Fruit fly (Drosophila melanogaster) whole organism, embryonic: ENCODE data around the gene CG34268.
A peak's percentile ranks its signal among the peaks of the same experiment; 100 is the strongest.

Experiments used
- Atf6 ChIP-seq: fragments of 200-800 bp; sonication (Bioruptor generic); IDR thresholded peaks from 2 replicates; pipeline ENCODE4 v1.3.6; 2022; ENCODE audit warnings: missing biosample characterization, missing genetic modification characterization
- Awh ChIP-seq: fragments of 200-800 bp; sonication (Bioruptor generic); IDR thresholded peaks from 2 replicates; pipeline ENCODE4, ENCODE4 v1.3.6; 2022; ENCODE audit warnings: missing biosample characterization, missing genetic modification characterization
- CG10366 ChIP-seq: fragments of 200-800 bp; sonication (Bioruptor generic); IDR thresholded peaks from 2 replicates; pipeline ENCODE4 v1.3.6; 2022; ENCODE audit warnings: missing biosample characterization, missing genetic modification characterization
- CG10979 ChIP-seq: fragments of 200-800 bp; sonication (Bioruptor generic); optimal IDR thresholded peaks from 2 replicates; lab custom pipeline; 2018; ENCODE audit warnings: missing biosample characterization, mild to moderate bottlenecking, missing genetic modification characterization, moderate library complexity
- CG11247 ChIP-seq: fragments of 200-800 bp; sonication (Bioruptor generic); IDR thresholded peaks from 2 replicates; pipeline ENCODE4 v1.3.6; 2022; ENCODE audit warnings: missing biosample characterization, missing genetic modification characterization
- CG12071 ChIP-seq: fragments of 200-800 bp; sonication (Bioruptor generic); optimal IDR thresholded peaks from 3 replicates; lab custom pipeline; 2018; ENCODE audit warnings: missing biosample characterization, mild to moderate bottlenecking, missing genetic modification characterization
- CG12299 ChIP-seq: fragments of 200-800 bp; sonication (Bioruptor generic); optimal IDR thresholded peaks from 2 replicates; lab custom pipeline; 2018; ENCODE audit warnings: missing biosample characterization, mild to moderate bottlenecking, missing genetic modification characterization
- CG13894 ChIP-seq: fragments of 200-800 bp; sonication (Bioruptor generic); optimal IDR thresholded peaks from 3 replicates; lab custom pipeline; 2018; ENCODE audit warnings: missing biosample characterization, mild to moderate bottlenecking, missing genetic modification characterization, moderate library complexity
- CG15479 ChIP-seq: fragments of 200-800 bp; sonication (Bioruptor generic); optimal IDR thresholded peaks from 3 replicates; lab custom pipeline; 2019; ENCODE audit warnings: missing biosample characterization, mild to moderate bottlenecking, missing genetic modification characterization, moderate library complexity
- CG18764 ChIP-seq: fragments of 200-800 bp; sonication (Bioruptor generic); optimal IDR thresholded peaks from 3 replicates; lab custom pipeline; 2016; ENCODE audit warnings: missing biosample characterization, missing genetic modification characterization
- CG2678 ChIP-seq: fragments of 200-800 bp; sonication (Bioruptor generic); optimal IDR thresholded peaks from 3 replicates; lab custom pipeline; 2019; ENCODE audit warnings: missing biosample characterization, mild to moderate bottlenecking, missing genetic modification characterization, moderate library complexity
- CG2712 ChIP-seq: fragments of 200-800 bp; optimal IDR thresholded peaks from 3 replicates; lab custom pipeline; 2019; ENCODE audit warnings: missing biosample characterization, mild to moderate bottlenecking, missing genetic modification characterization, moderate library complexity
- CG30020 ChIP-seq: fragments of 200-800 bp; optimal IDR thresholded peaks from 2 replicates; lab custom pipeline; 2019; ENCODE audit warnings: missing biosample characterization, mild to moderate bottlenecking, missing genetic modification characterization, moderate library complexity
- CG31388 ChIP-seq: fragments of 200-800 bp; sonication (Bioruptor generic); optimal IDR thresholded peaks from 2 replicates; lab custom pipeline; 2016; ENCODE audit warnings: missing biosample characterization, missing genetic modification characterization
- CG7963 ChIP-seq: fragments of 200-800 bp; sonication (Bioruptor generic); IDR thresholded peaks from 3 replicates; pipeline ENCODE4 v1.3.6; 2022; ENCODE audit warnings: missing biosample characterization, missing genetic modification characterization; ENCODE audit not compliant: partially characterized antibody
- Camta ChIP-seq: fragments of 200-800 bp; sonication (Bioruptor generic); optimal IDR thresholded peaks from 2 replicates; lab custom pipeline; 2016; ENCODE audit warnings: missing biosample characterization, missing genetic modification characterization
- Dip3 ChIP-seq: fragments of 200-800 bp; sonication (Bioruptor generic); optimal IDR thresholded peaks from 3 replicates; lab custom pipeline; 2016; ENCODE audit warnings: missing biosample characterization, missing genetic modification characterization
- E2f2 ChIP-seq: fragments of 200-800 bp; sonication (Bioruptor generic); IDR thresholded peaks from 2 replicates; pipeline ENCODE4 v1.3.6; 2022; ENCODE audit warnings: missing biosample characterization, missing genetic modification characterization
- Eip74EF ChIP-seq, 2 experiments: fragments of 200-800 bp in 1 of 2; fragments of >200 bp in 1 of 2; sonication (Bioruptor generic) in 1 of 2; optimal IDR thresholded peaks; 2 replicates each; lab custom pipeline; 2017 to 2019; ENCODE audit warnings: missing biosample characterization in 2 of 2, missing genetic modification characterization in 2 of 2, mild to moderate bottlenecking in 1 of 2, moderate library complexity in 1 of 2
- MTF-1 ChIP-seq: fragments of 200-800 bp; sonication (Bioruptor generic); optimal IDR thresholded peaks from 2 replicates; lab custom pipeline; 2018; ENCODE audit warnings: missing biosample characterization, mild to moderate bottlenecking, missing genetic modification characterization, borderline replicate concordance
- Med ChIP-seq: fragments of 200-800 bp; sonication (Bioruptor generic); peaks from one replicate; lab custom pipeline; 2016; ENCODE audit warnings: missing biosample characterization, missing genetic modification characterization, mild to moderate bottlenecking, inconsistent platforms, moderate library complexity
- NC2α ChIP-seq: fragments of 200-800 bp; sonication (Bioruptor generic); optimal IDR thresholded peaks from 2 replicates; lab custom pipeline; 2016; ENCODE audit warnings: missing biosample characterization, missing genetic modification characterization
- Opbp ChIP-seq: fragments of 200-800 bp; sonication (Bioruptor generic); IDR thresholded peaks from 3 replicates; pipeline ENCODE4 v1.3.6; 2022; ENCODE audit warnings: missing biosample characterization, missing genetic modification characterization; ENCODE audit not compliant: partially characterized antibody
- Rx ChIP-seq: fragments of 200-800 bp; sonication (Bioruptor generic); IDR thresholded peaks from 2 replicates; pipeline ENCODE4 v1.3.6; 2022; ENCODE audit warnings: missing biosample characterization, missing genetic modification characterization
- Spps ChIP-seq: fragments of 200-800 bp; sonication (Bioruptor generic); optimal IDR thresholded peaks from 2 replicates; lab custom pipeline; 2018; ENCODE audit warnings: missing biosample characterization, mild to moderate bottlenecking, missing genetic modification characterization
- Stat92E ChIP-seq, 3 experiments: fragments of >200 bp in 2 of 3; fragments of 200-800 bp in 1 of 3; sonication (Bioruptor generic) in 1 of 3; optimal IDR thresholded peaks; 2 replicates each; lab custom pipeline; 2017 to 2019; ENCODE audit warnings: missing biosample characterization in 3 of 3, missing genetic modification characterization in 3 of 3, mild to moderate bottlenecking in 1 of 3, moderate library complexity in 1 of 3
- amos ChIP-seq: fragments of 200-800 bp; sonication (Bioruptor generic); IDR thresholded peaks from 2 replicates; pipeline ENCODE4 v1.3.6; 2022; ENCODE audit warnings: missing biosample characterization, missing genetic modification characterization; ENCODE audit not compliant: partially characterized antibody
- cg ChIP-seq: fragments of 200-800 bp; sonication (Bioruptor generic); optimal IDR thresholded peaks from 3 replicates; lab custom pipeline; 2019; ENCODE audit warnings: missing biosample characterization, mild to moderate bottlenecking, missing genetic modification characterization, moderate library complexity
- chm ChIP-seq: fragments of 200-800 bp; sonication (Bioruptor generic); IDR thresholded peaks from 2 replicates; pipeline ENCODE4 v1.3.6; 2022; ENCODE audit warnings: missing biosample characterization, missing genetic modification characterization
- ci ChIP-seq: fragments of 200-800 bp; sonication (Bioruptor generic); IDR thresholded peaks from 3 replicates; pipeline ENCODE4 v1.3.6; 2022; ENCODE audit warnings: missing biosample characterization, missing genetic modification characterization
- crc ChIP-seq: fragments of 200-800 bp; sonication (Bioruptor generic); optimal IDR thresholded peaks from 2 replicates; lab custom pipeline; 2016; ENCODE audit warnings: missing biosample characterization, missing genetic modification characterization
- crol ChIP-seq: fragments of 200-800 bp; sonication (Bioruptor generic); IDR thresholded peaks from 2 replicates; pipeline ENCODE4 v1.3.6; 2022; ENCODE audit warnings: missing biosample characterization, missing genetic modification characterization
- dysf ChIP-seq: fragments of 200-800 bp; sonication (Bioruptor generic); IDR thresholded peaks from 3 replicates; pipeline ENCODE4 v1.3.6; 2022; ENCODE audit warnings: missing biosample characterization, missing genetic modification characterization
- gcm ChIP-seq: fragments of 200-800 bp; sonication (Bioruptor generic); optimal IDR thresholded peaks from 2 replicates; lab custom pipeline; 2019; ENCODE audit warnings: missing biosample characterization, mild to moderate bottlenecking, missing genetic modification characterization, moderate library complexity
- hbn ChIP-seq: fragments of 200-800 bp; sonication (Bioruptor generic); IDR thresholded peaks from 2 replicates; pipeline ENCODE4 v1.3.6; 2022; ENCODE audit warnings: missing biosample characterization, missing genetic modification characterization; ENCODE audit not compliant: partially characterized antibody
- kah ChIP-seq: fragments of 200-800 bp; sonication (Bioruptor generic); optimal IDR thresholded peaks from 2 replicates; lab custom pipeline; 2018; ENCODE audit warnings: missing biosample characterization, mild to moderate bottlenecking, missing genetic modification characterization
- mld ChIP-seq: fragments of 200-800 bp; sonication (Bioruptor generic); IDR thresholded peaks from 3 replicates; pipeline ENCODE4 v1.3.6; 2022; ENCODE audit warnings: missing biosample characterization, missing genetic modification characterization; ENCODE audit not compliant: partially characterized antibody
- nom ChIP-seq: fragments of 200-800 bp; sonication (Bioruptor generic); optimal IDR thresholded peaks from 2 replicates; lab custom pipeline; 2017; ENCODE audit warnings: missing biosample characterization, missing genetic modification characterization, mild to moderate bottlenecking, moderate library complexity, missing genetic modification reagents
- peb ChIP-seq: fragments of 200-800 bp; sonication (Bioruptor generic); IDR thresholded peaks from 2 replicates; pipeline ENCODE4 v1.3.6; 2022; ENCODE audit warnings: missing biosample characterization, missing genetic modification characterization
- pfk ChIP-seq: fragments of 200-800 bp; sonication (Bioruptor generic); optimal IDR thresholded peaks from 2 replicates; lab custom pipeline; 2018; ENCODE audit warnings: missing biosample characterization, mild to moderate bottlenecking, missing genetic modification characterization, moderate library complexity
- ranshi ChIP-seq: fragments of 200-800 bp; sonication (Bioruptor generic); IDR thresholded peaks from 2 replicates; pipeline ENCODE4 v1.3.6; 2022; ENCODE audit warnings: missing biosample characterization, missing genetic modification characterization
- sens ChIP-seq: fragments of 200-800 bp; sonication (Bioruptor generic); peaks from one replicate; lab custom pipeline; 2016; ENCODE audit warnings: missing biosample characterization, missing genetic modification characterization
- tap ChIP-seq: fragments of 200-800 bp; optimal IDR thresholded peaks from 3 replicates; lab custom pipeline; 2019; ENCODE audit warnings: missing biosample characterization, mild to moderate bottlenecking, missing genetic modification characterization, moderate library complexity
- z ChIP-seq: fragments of 200-800 bp; sonication (Bioruptor generic); IDR thresholded peaks from 3 replicates; pipeline ENCODE4 v1.3.6; 2022; ENCODE audit warnings: missing biosample characterization, missing genetic modification characterization
- zen2 ChIP-seq: fragments of 200-800 bp; sonication (Bioruptor generic); IDR thresholded peaks from 3 replicates; pipeline ENCODE4 v1.3.6; 2022; ENCODE audit warnings: missing biosample characterization, missing genetic modification characterization; ENCODE audit not compliant: partially characterized antibody
- zf30C ChIP-seq: fragments of 200-800 bp; sonication (Bioruptor generic); optimal IDR thresholded peaks from 3 replicates; lab custom pipeline; 2018; ENCODE audit warnings: missing biosample characterization, mild to moderate bottlenecking, missing genetic modification characterization

Gene CG34268

DNA sequence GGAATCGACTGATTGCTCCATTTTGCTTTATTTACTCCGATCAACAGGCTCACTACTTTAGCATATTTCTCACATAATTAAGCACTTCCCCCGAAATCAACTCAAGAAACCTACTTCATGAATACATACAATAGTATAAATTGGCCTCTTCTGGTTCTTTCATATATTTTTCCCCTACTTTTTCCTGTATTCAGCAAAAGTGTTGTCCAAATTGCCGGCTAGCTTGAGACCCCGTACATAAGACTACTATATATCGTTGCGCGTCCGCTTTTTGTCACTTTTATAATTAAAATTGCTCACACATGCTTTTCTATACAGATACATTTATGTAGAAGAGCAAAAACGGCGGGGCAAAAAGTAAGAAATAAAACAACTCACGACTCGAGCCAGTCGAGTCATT, 11.4 kb upstream of the CG34268 start:
- TF ChIP-seq Rx (GFP tag; lab: Robert Waterston, UW) (no peak), NC2α (GFP tag; lab: Kevin White, UChicago) (no peak), peb (no peak), chm (GFP tag; lab: Robert Waterston, UW) (0 out of 2 replicates have a peak, but pooled peaks have one; percentile 9), Med (GFP tag; lab: Kevin White, UChicago) (peak; percentile 33), CG11247 (no peak), CG13894 (tag; lab: Kevin White, UChicago) (peak; percentile 17), z (GFP tag; lab: Robert Waterston, UW) (peak; percentile 61; the same call in 1 of the 3 replicates), CG7963 (no peak), mld (GFP tag; lab: Robert Waterston, UW) (no peak), Spps (tag; lab: Kevin White, UChicago) (no peak)

DNA sequence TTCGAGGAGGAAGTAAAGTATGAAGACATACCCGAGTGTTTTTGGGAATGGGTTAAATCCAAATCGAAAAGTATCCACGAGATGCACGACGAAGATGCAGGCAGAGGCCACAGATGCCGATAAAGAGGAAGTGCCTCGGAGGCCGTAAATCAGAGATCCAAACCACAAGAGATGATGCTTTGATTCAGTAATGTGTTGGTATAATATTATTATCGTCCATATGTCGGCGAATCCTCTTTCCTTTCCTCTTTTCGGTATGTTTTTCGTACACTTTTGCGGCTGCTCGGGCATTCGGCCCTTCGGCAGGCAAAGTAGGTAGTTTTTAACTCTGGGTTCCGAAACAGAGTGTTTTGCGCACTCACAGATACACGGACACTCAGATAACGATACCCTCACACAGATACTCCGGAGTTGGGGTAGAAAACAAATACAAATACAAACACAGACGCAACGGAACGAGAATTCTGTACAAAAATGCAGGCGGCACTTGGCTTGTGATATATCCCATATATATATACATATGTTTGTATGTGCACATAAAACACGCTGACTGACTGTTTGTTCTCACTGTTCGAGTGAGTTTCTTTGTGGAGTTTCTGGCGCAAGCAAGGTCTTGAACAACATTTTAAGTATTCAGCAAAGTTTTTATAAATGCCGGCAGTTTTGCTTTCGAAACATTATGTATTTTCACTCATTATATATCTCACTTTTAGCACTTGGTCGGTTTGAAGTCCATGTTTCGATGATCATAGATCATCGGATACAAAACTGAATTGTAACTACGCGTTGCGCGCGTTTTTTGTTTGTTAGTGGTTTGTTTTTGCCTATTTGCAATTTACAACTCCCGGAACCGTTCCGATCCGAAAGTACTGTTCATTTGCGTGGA, 10.6 kb upstream of the CG34268 start:
- TF ChIP-seq Camta (GFP tag; lab: Kevin White, UChicago), result no peak
- 0 out of 3 replicates have a peak, but pooled peaks have one; percentile 39 for TF ChIP-seq Opbp (GFP tag; lab: Robert Waterston, UW)
- no peak for TF ChIP-seq CG10366
- no peak for TF ChIP-seq CG12299 (tag; lab: Kevin White, UChicago)
- peak; percentile 25; the same call in 1 of the 2 replicates for TF ChIP-seq ranshi (GFP tag; lab: Robert Waterston, UW)
- TF ChIP-seq Awh (GFP tag; lab: Robert Waterston, UW), result peak; percentile 25; the same call in 1 of the 2 replicates
- peak; percentile 66 for TF ChIP-seq gcm
- TF ChIP-seq ci, result peak; percentile 16; the same call in 1 of the 3 replicates
- no peak for TF ChIP-seq tap (tag; lab: Kevin White, UChicago)
- peak in 1 of 3 experiments; percentile 59 for TF ChIP-seq Stat92E (GFP tag; optimal IDR thresholded peaks at IDR 0.05; lab: Kevin White, UChicago)
- TF ChIP-seq CG15479 (GFP tag; lab: Kevin White, UChicago), result peak; percentile 70
- peak; percentile 37 for TF ChIP-seq kah (GFP tag; lab: Kevin White, UChicago)
- TF ChIP-seq dysf, result no peak
- TF ChIP-seq zf30C, result no peak
- TF ChIP-seq amos (GFP tag; lab: Robert Waterston, UW), result peak; percentile 38; the same call in 1 of the 2 replicates
- TF ChIP-seq Eip74EF (GFP tag; optimal IDR thresholded peaks at IDR 0.05; lab: Kevin White, UChicago), result no peak
- TF ChIP-seq MTF-1, result peak; percentile 5
- TF ChIP-seq CG10979 (tag; lab: Kevin White, UChicago), result peak; percentile 18
- TF ChIP-seq pfk (GFP tag; lab: Kevin White, UChicago), result peak; percentile 17
- TF ChIP-seq sens, result peak; percentile 83
- TF ChIP-seq cg (GFP tag; lab: Kevin White, UChicago), result peak; percentile 88
- TF ChIP-seq CG2712 (tag; lab: Kevin White, UChicago), result no peak
- no peak for TF ChIP-seq hbn (GFP tag; lab: Robert Waterston, UW)
- TF ChIP-seq crol (GFP tag; lab: Robert Waterston, UW), result no peak
- TF ChIP-seq CG13894 (tag; lab: Kevin White, UChicago), result no peak
- peak; percentile 12 for TF ChIP-seq CG12071 (GFP tag; lab: Kevin White, UChicago)
- TF ChIP-seq Atf6 (GFP tag; lab: Robert Waterston, UW), result no peak
- TF ChIP-seq CG31388 (GFP tag; lab: Kevin White, UChicago), result no peak
- TF ChIP-seq E2f2, result 0 out of 2 replicates have a peak, but pooled peaks have one; percentile 12
- no peak for TF ChIP-seq zen2 (GFP tag; lab: Robert Waterston, UW)
- no peak for TF ChIP-seq CG30020
- TF ChIP-seq crc (GFP tag; lab: Kevin White, UChicago), result no peak
- TF ChIP-seq CG18764, result no peak
- no peak for TF ChIP-seq Dip3 (GFP tag; lab: Kevin White, UChicago)
- TF ChIP-seq z (GFP tag; lab: Robert Waterston, UW), result peak; percentile 87
- TF ChIP-seq nom (GFP tag; lab: Kevin White, UChicago), result peak; percentile 25
- TF ChIP-seq CG2678, result peak; percentile 6
